Fruit fly (Drosophila melanogaster): ENCODE data around the gene Hsc70-2.

Hsc70-2 gene

DNA sequence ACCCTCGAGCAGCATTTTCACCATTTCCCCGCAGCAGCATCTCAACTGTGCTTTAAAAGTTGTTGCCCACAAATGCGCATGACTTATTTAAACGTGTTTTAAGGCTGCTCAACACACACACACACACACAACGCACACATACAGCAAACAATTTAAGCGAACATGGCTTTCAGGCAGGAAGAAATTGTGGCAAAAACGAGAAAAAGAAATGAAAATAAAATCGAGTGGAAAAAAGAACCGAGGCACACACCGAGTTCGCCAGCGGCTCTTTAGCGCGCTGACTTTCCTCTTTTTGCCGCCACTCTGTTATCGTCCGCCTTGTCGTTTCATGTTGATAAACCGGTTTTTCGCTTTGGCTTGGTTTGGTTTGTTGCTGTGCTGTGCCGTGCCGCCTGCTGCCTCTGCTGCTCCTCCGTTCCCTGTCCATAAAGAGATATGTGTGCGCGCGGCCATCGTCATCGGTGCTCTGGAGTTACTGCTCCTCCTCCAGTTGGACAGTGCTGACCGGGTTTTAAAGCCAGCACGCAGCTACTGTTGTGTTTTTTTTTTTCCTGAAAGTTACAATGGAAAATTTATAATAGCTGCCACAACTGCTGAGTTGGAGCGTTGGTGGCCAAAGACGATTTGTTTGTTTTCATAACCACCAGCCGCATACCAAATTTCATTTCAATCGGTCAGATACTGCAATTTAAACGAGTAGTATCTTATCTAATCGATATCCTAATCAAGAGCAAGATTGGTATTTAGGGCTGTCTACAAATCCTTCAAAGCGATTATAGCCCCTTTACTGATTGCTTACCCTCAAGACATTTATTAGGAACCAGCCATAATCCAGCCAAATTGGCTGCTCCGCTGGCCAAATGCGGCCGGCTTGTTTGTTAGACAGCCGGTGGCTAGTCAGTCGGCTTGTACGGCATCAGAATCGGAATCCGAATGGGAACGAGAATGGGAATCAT, 28.5 kb upstream of the Hsc70-2 start (continued):
- TF ChIP-seq dan (GFP tag; IDR thresholded peaks at IDR 0.05) = no peak
- TF ChIP-seq ken (GFP tag; IDR thresholded peaks at IDR 0.05) = no peak
- TF ChIP-seq gsb-n (tag; optimal IDR thresholded peaks at IDR 0.05) = no peak
- TF ChIP-seq sob (GFP tag; IDR thresholded peaks at IDR 0.05) = no peak
- TF ChIP-seq Sry-β (GFP tag; optimal IDR thresholded peaks at IDR 0.05) = peak; percentile 91
- TF ChIP-seq bbx (GFP tag; IDR thresholded peaks at IDR 0.05; ENCODE audit: partially characterized antibody) = peak; percentile 9; the same call in 1 of the 2 replicates
- no peak for TF ChIP-seq Chrac-16 (GFP tag; optimal IDR thresholded peaks at IDR 0.05)
- no peak for TF ChIP-seq disco-r (GFP tag; optimal IDR thresholded peaks at IDR 0.05)
- no peak for TF ChIP-seq CG7786 (GFP tag; optimal IDR thresholded peaks at IDR 0.05)
- peak; percentile 23 for TF ChIP-seq CG1233 (GFP tag; optimal IDR thresholded peaks at IDR 0.05)
- TF ChIP-seq dpn (GFP tag; optimal IDR thresholded peaks at IDR 0.05) = peak in 1 of 2 experiments; percentile 12
- peak; percentile 29; the same call in 1 of the 3 replicates for TF ChIP-seq Dbx (GFP tag; IDR thresholded peaks at IDR 0.05)
- TF ChIP-seq ham (GFP tag; IDR thresholded peaks at IDR 0.05) = no peak
- TF ChIP-seq dmrt11E (tag; optimal IDR thresholded peaks at IDR 0.05) = peak; percentile 13
- TF ChIP-seq CG10654 (GFP tag; optimal IDR thresholded peaks at IDR 0.05) = no peak
- TF ChIP-seq stwl (tag; optimal IDR thresholded peaks at IDR 0.05) = no peak
- no peak for TF ChIP-seq Nf-YB (GFP tag; optimal IDR thresholded peaks at IDR 0.05)
- no peak for TF ChIP-seq CG6854 (GFP tag; optimal IDR thresholded peaks at IDR 0.05)
- TF ChIP-seq CG2202 (tag; optimal IDR thresholded peaks at IDR 0.05) = no peak
- no peak for TF ChIP-seq MTF-1 (GFP tag; optimal IDR thresholded peaks at IDR 0.05; ENCODE audit: borderline replicate concordance)
- TF ChIP-seq danr (GFP tag; IDR thresholded peaks at IDR 0.05) = no peak
- TF ChIP-seq YL-1 (GFP tag; optimal IDR thresholded peaks at IDR 0.05) = no peak
- TF ChIP-seq CG15696 (tag; optimal IDR thresholded peaks at IDR 0.05) = no peak
- no peak for TF ChIP-seq Poxn (GFP tag; IDR thresholded peaks at IDR 0.05)
- no peak for TF ChIP-seq Neu2 (GFP tag; optimal IDR thresholded peaks at IDR 0.05; ENCODE audit: borderline replicate concordance)
- TF ChIP-seq twi (tag; optimal IDR thresholded peaks at IDR 0.05) = no peak
- no peak for TF ChIP-seq emc (GFP tag; optimal IDR thresholded peaks at IDR 0.05)
- no peak for TF ChIP-seq ssp (GFP tag; IDR thresholded peaks at IDR 0.05)
- TF ChIP-seq CG12299 (tag; optimal IDR thresholded peaks at IDR 0.05) = no peak
- TF ChIP-seq lola (GFP tag; optimal IDR thresholded peaks at IDR 0.05) = no peak
- TF ChIP-seq corto (GFP tag; optimal IDR thresholded peaks at IDR 0.05) = peak; percentile 42
- no peak for TF ChIP-seq Hr51 (GFP tag; optimal IDR thresholded peaks at IDR 0.05)
- no peak for TF ChIP-seq HmgZ (tag; optimal IDR thresholded peaks at IDR 0.05)
- no peak for TF ChIP-seq CG1647 (GFP tag; optimal IDR thresholded peaks at IDR 0.05)
- no peak for TF ChIP-seq CG4820 (GFP tag; optimal IDR thresholded peaks at IDR 0.05)
- TF ChIP-seq Xrp1 (GFP tag; IDR thresholded peaks at IDR 0.05) = no peak
- TF ChIP-seq Doc3 (GFP tag; IDR thresholded peaks at IDR 0.05; ENCODE audit: partially characterized antibody) = no peak
- TF ChIP-seq Doc2 (GFP tag; IDR thresholded peaks at IDR 0.05) = no peak
- TF ChIP-seq tin (GFP tag; optimal IDR thresholded peaks at IDR 0.05) = no peak
- peak; percentile 34; the same call in 1 of the 2 replicates for TF ChIP-seq rib (GFP tag; IDR thresholded peaks at IDR 0.05)
- TF ChIP-seq Rx (GFP tag; IDR thresholded peaks at IDR 0.05) = no peak
- TF ChIP-seq Nf-YC (tag; optimal IDR thresholded peaks at IDR 0.05) = no peak
- TF ChIP-seq org-1 (GFP tag; optimal IDR thresholded peaks at IDR 0.05) = no peak
- TF ChIP-seq CG10366 (GFP tag; IDR thresholded peaks at IDR 0.05) = no peak
- no peak for TF ChIP-seq CG16813 (GFP tag; IDR thresholded peaks at IDR 0.05; ENCODE audit: partially characterized antibody)
- TF ChIP-seq CG11504 (tag; optimal IDR thresholded peaks at IDR 0.05) = no peak
- TF ChIP-seq Pdp1 (GFP tag; optimal IDR thresholded peaks at IDR 0.05) = peak; percentile 16 to 46
- peak; percentile 78 for TF ChIP-seq ewg (GFP tag; optimal IDR thresholded peaks at IDR 0.05)

All from whole organism, embryonic.